Fruit fly (Drosophila melanogaster) whole organism, embryonic: ENCODE measurements around the gene HP5.
A peak's percentile ranks its signal among the peaks of the same experiment; 100 is the strongest.

Experiments
- Blimp-1 ChIP-seq: fragments of 200-800 bp; sonication (Bioruptor generic); optimal IDR thresholded peaks from 3 replicates; lab custom pipeline; 2018; ENCODE audit warnings: missing biosample characterization, missing genetic modification characterization, mild to moderate bottlenecking, moderate library complexity, missing genetic modification reagents
- BtbVII ChIP-seq: fragments of 200-800 bp; sonication (Bioruptor generic); optimal IDR thresholded peaks from 3 replicates; lab custom pipeline; 2017; ENCODE audit warnings: missing biosample characterization, mild to moderate bottlenecking, missing genetic modification characterization
- CG13775 ChIP-seq: fragments of 200-800 bp; sonication (Bioruptor generic); optimal IDR thresholded peaks from 3 replicates; lab custom pipeline; 2017; ENCODE audit warnings: missing biosample characterization, mild to moderate bottlenecking, missing genetic modification characterization
- CG1647 ChIP-seq: fragments of 200-800 bp; sonication (Bioruptor generic); optimal IDR thresholded peaks from 3 replicates; lab custom pipeline; 2016; ENCODE audit warnings: missing biosample characterization, missing genetic modification characterization
- CG17568 ChIP-seq: fragments of 200-800 bp; sonication (Bioruptor generic); optimal IDR thresholded peaks from 2 replicates; lab custom pipeline; 2018; ENCODE audit warnings: missing biosample characterization, mild to moderate bottlenecking, missing genetic modification characterization, moderate library complexity
- CG1832 ChIP-seq: fragments of 200-800 bp; sonication (Bioruptor generic); optimal IDR thresholded peaks from 2 replicates; lab custom pipeline; 2017; ENCODE audit warnings: missing biosample characterization, mild to moderate bottlenecking, missing genetic modification characterization, inconsistent platforms
- CG18619 ChIP-seq: fragments of 200-800 bp; sonication (Bioruptor generic); optimal IDR thresholded peaks from 3 replicates; lab custom pipeline; 2017; ENCODE audit warnings: missing biosample characterization, mild to moderate bottlenecking, missing genetic modification characterization
- CG2678 ChIP-seq: fragments of 200-800 bp; sonication (Bioruptor generic); optimal IDR thresholded peaks from 3 replicates; lab custom pipeline; 2019; ENCODE audit warnings: missing biosample characterization, mild to moderate bottlenecking, missing genetic modification characterization, moderate library complexity
- CG33213 ChIP-seq: fragments of 200-800 bp; sonication (Bioruptor generic); optimal IDR thresholded peaks from 3 replicates; lab custom pipeline; 2016; ENCODE audit warnings: missing biosample characterization, missing genetic modification characterization
- CG4820 ChIP-seq: fragments of 200-800 bp; sonication (Bioruptor generic); optimal IDR thresholded peaks from 3 replicates; lab custom pipeline; 2016; ENCODE audit warnings: missing biosample characterization, missing genetic modification characterization
- CG5953 ChIP-seq: fragments of 200-800 bp; sonication (Bioruptor generic); IDR thresholded peaks from 2 replicates; pipeline ENCODE4 v1.3.6; 2022; ENCODE audit warnings: missing biosample characterization, missing genetic modification characterization
- CG6689 ChIP-seq: fragments of 200-800 bp; sonication (Bioruptor generic); IDR thresholded peaks from 2 replicates; pipeline ENCODE4 v1.3.6; 2022; ENCODE audit warnings: missing biosample characterization, missing genetic modification characterization
- CG6765 ChIP-seq: fragments of 200-800 bp; sonication (Bioruptor generic); optimal IDR thresholded peaks from 3 replicates; lab custom pipeline; 2017; ENCODE audit warnings: missing biosample characterization, mild to moderate bottlenecking, missing genetic modification characterization
- CG6813 ChIP-seq: fragments of 200-800 bp; sonication (Bioruptor generic); optimal IDR thresholded peaks from 2 replicates; lab custom pipeline; 2017; ENCODE audit warnings: missing biosample characterization, missing genetic modification characterization, mild to moderate bottlenecking, moderate library complexity, missing genetic modification reagents
- CG7372 ChIP-seq: fragments of 200-800 bp; sonication (Bioruptor generic); IDR thresholded peaks from 2 replicates; pipeline ENCODE4 v1.3.6; 2022; ENCODE audit warnings: missing biosample characterization, missing genetic modification characterization
- CG8089 ChIP-seq: fragments of 200-800 bp; sonication (Bioruptor generic); optimal IDR thresholded peaks from 3 replicates; lab custom pipeline; 2016; ENCODE audit warnings: missing biosample characterization, missing genetic modification characterization
- CG8359 ChIP-seq: fragments of 200-800 bp; sonication (Bioruptor generic); optimal IDR thresholded peaks from 2 replicates; lab custom pipeline; 2017; ENCODE audit warnings: missing biosample characterization, mild to moderate bottlenecking, missing genetic modification characterization, borderline replicate concordance
- CG9215 ChIP-seq: fragments of 200-800 bp; sonication (Bioruptor generic); IDR thresholded peaks from 2 replicates; pipeline ENCODE4 v1.3.6; 2022; ENCODE audit warnings: missing biosample characterization, missing genetic modification characterization
- CG9932 ChIP-seq: fragments of 200-800 bp; sonication (Bioruptor generic); IDR thresholded peaks from 2 replicates; pipeline ENCODE4 v1.3.6; 2022; ENCODE audit warnings: missing biosample characterization, missing genetic modification characterization
- Camta ChIP-seq: fragments of 200-800 bp; sonication (Bioruptor generic); optimal IDR thresholded peaks from 2 replicates; lab custom pipeline; 2016; ENCODE audit warnings: missing biosample characterization, missing genetic modification characterization
- Deaf1 ChIP-seq: fragments of 200-800 bp; optimal IDR thresholded peaks from 3 replicates; lab custom pipeline; 2019; ENCODE audit warnings: missing biosample characterization, mild to moderate bottlenecking, missing genetic modification characterization, moderate library complexity
- Dref ChIP-seq: fragments of 200-800 bp; sonication (Bioruptor generic); IDR thresholded peaks from 2 replicates; pipeline ENCODE4 v1.3.6; 2022; ENCODE audit warnings: missing biosample characterization, missing genetic modification characterization
- Fer2 ChIP-seq: fragments of 200-800 bp; sonication (Bioruptor generic); optimal IDR thresholded peaks from 2 replicates; lab custom pipeline; 2018; ENCODE audit warnings: missing biosample characterization, mild to moderate bottlenecking, missing genetic modification characterization, moderate library complexity
- Fer3 ChIP-seq: fragments of 200-800 bp; sonication (Bioruptor generic); optimal IDR thresholded peaks from 2 replicates; lab custom pipeline; 2018; ENCODE audit warnings: missing biosample characterization, mild to moderate bottlenecking, missing genetic modification characterization, moderate library complexity
- HmgZ ChIP-seq: fragments of 200-800 bp; sonication (Bioruptor generic); optimal IDR thresholded peaks from 2 replicates; lab custom pipeline; 2018; ENCODE audit warnings: missing biosample characterization, mild to moderate bottlenecking, missing genetic modification characterization
- Hr3 ChIP-seq: fragments of 200-800 bp; sonication (Bioruptor generic); optimal IDR thresholded peaks from 3 replicates; lab custom pipeline; 2016; ENCODE audit warnings: missing biosample characterization, missing genetic modification characterization
- Lim3 ChIP-seq: fragments of 200-800 bp; sonication (Bioruptor generic); IDR thresholded peaks from 2 replicates; pipeline ENCODE4 v1.3.6; 2022; ENCODE audit warnings: missing biosample characterization, missing genetic modification characterization
- MESR4 ChIP-seq: fragments of 200-800 bp; sonication (Bioruptor generic); optimal IDR thresholded peaks from 2 replicates; lab custom pipeline; 2018; ENCODE audit warnings: missing biosample characterization, mild to moderate bottlenecking, missing genetic modification characterization, moderate library complexity
- MTF-1 ChIP-seq: fragments of 200-800 bp; sonication (Bioruptor generic); optimal IDR thresholded peaks from 2 replicates; lab custom pipeline; 2018; ENCODE audit warnings: missing biosample characterization, mild to moderate bottlenecking, missing genetic modification characterization, borderline replicate concordance
- Pdp1 ChIP-seq, 2 experiments: fragments of 200-800 bp; sonication (Bioruptor generic); optimal IDR thresholded peaks; 3 replicates each; lab custom pipeline; 2016; ENCODE audit warnings: missing biosample characterization in 2 of 2, missing genetic modification characterization in 2 of 2, mild to moderate bottlenecking in 1 of 2, moderate library complexity in 1 of 2
- Sox102F ChIP-seq: fragments of 200-800 bp; sonication (Bioruptor generic); optimal IDR thresholded peaks from 2 replicates; lab custom pipeline; 2018; ENCODE audit warnings: missing biosample characterization, mild to moderate bottlenecking, missing genetic modification characterization, moderate library complexity
- Ssrp ChIP-seq: fragments of 200-800 bp; sonication (Bioruptor generic); optimal IDR thresholded peaks from 2 replicates; lab custom pipeline; 2018; ENCODE audit warnings: missing biosample characterization, mild to moderate bottlenecking, missing genetic modification characterization, moderate library complexity
- Stat92E ChIP-seq, 3 experiments: fragments of >200 bp in 2 of 3; fragments of 200-800 bp in 1 of 3; sonication (Bioruptor generic) in 1 of 3; optimal IDR thresholded peaks; 2 replicates each; lab custom pipeline; 2017 to 2019; ENCODE audit warnings: missing biosample characterization in 3 of 3, missing genetic modification characterization in 3 of 3, mild to moderate bottlenecking in 1 of 3, moderate library complexity in 1 of 3
- ab ChIP-seq: fragments of 200-800 bp; sonication (Bioruptor generic); optimal IDR thresholded peaks from 2 replicates; lab custom pipeline; 2016; ENCODE audit warnings: missing biosample characterization, missing genetic modification characterization
- bigmax ChIP-seq: fragments of 200-800 bp; sonication (Bioruptor generic); optimal IDR thresholded peaks from 2 replicates; lab custom pipeline; 2018; ENCODE audit warnings: missing biosample characterization, mild to moderate bottlenecking, missing genetic modification characterization
- cas ChIP-seq: fragments of 200-800 bp; sonication (Bioruptor generic); IDR thresholded peaks from 2 replicates; pipeline ENCODE4 v1.3.6; 2022; ENCODE audit warnings: missing biosample characterization, missing genetic modification characterization
- chinmo ChIP-seq: fragments of 200-800 bp; sonication (Bioruptor generic); IDR thresholded peaks from 4 replicates; pipeline ENCODE4 v1.3.6; 2022; ENCODE audit warnings: missing biosample characterization, missing genetic modification characterization; ENCODE audit not compliant: partially characterized antibody
- dm ChIP-seq: fragments of 200-800 bp; sonication (Bioruptor generic); optimal IDR thresholded peaks from 3 replicates; lab custom pipeline; 2016; ENCODE audit warnings: missing biosample characterization, missing genetic modification characterization
- ems ChIP-seq: fragments of 200-800 bp; sonication (Bioruptor generic); optimal IDR thresholded peaks from 3 replicates; lab custom pipeline; 2016; ENCODE audit warnings: missing biosample characterization, missing genetic modification characterization
- exex ChIP-seq: fragments of 200-800 bp; sonication (Bioruptor generic); optimal IDR thresholded peaks from 4 replicates; lab custom pipeline; 2018; ENCODE audit warnings: missing biosample characterization, mild to moderate bottlenecking, missing genetic modification characterization, moderate library complexity
- fd64A ChIP-seq: fragments of 200-800 bp; sonication (Bioruptor generic); optimal IDR thresholded peaks from 3 replicates; lab custom pipeline; 2018; ENCODE audit warnings: missing biosample characterization, mild to moderate bottlenecking, missing genetic modification characterization
- fru ChIP-seq: fragments of >200 bp; optimal IDR thresholded peaks from 2 replicates; lab custom pipeline; 2017
- gcm2 ChIP-seq: fragments of 200-800 bp; sonication (Bioruptor generic); optimal IDR thresholded peaks from 2 replicates; lab custom pipeline; 2016; ENCODE audit warnings: missing biosample characterization, missing genetic modification characterization
- her ChIP-seq: fragments of 200-800 bp; sonication (Bioruptor generic); optimal IDR thresholded peaks from 2 replicates; lab custom pipeline; 2016; ENCODE audit warnings: missing biosample characterization, missing genetic modification characterization
- ind ChIP-seq: fragments of 200-800 bp; sonication (Bioruptor generic); optimal IDR thresholded peaks from 3 replicates; lab custom pipeline; 2016; ENCODE audit warnings: missing biosample characterization, missing genetic modification characterization
- ken ChIP-seq: fragments of 200-800 bp; sonication (Bioruptor generic); IDR thresholded peaks from 3 replicates; pipeline ENCODE4 v1.3.6; 2022; ENCODE audit warnings: missing biosample characterization, missing genetic modification characterization
- lola ChIP-seq, 3 experiments: fragments of >200 bp in 2 of 3; fragments of 200-800 bp in 1 of 3; sonication (Bioruptor generic) in 1 of 3; optimal IDR thresholded peaks; 2 replicates each; lab custom pipeline; 2017 to 2019; ENCODE audit warnings: missing biosample characterization in 3 of 3, missing genetic modification characterization in 3 of 3, mild to moderate bottlenecking in 1 of 3, moderate library complexity in 1 of 3
- lov ChIP-seq, 2 experiments: fragments of 200-800 bp in 1 of 2; fragments of >200 bp in 1 of 2; sonication (Bioruptor generic) in 1 of 2; IDR thresholded peaks in 1 of 2; optimal IDR thresholded peaks in 1 of 2; 2 replicates in 1 of 2; 3 replicates in 1 of 2; pipeline versions ENCODE4 v1.3.6 to Lab custom; 2017 to 2022; ENCODE audit warnings: missing biosample characterization in 1 of 2, missing genetic modification characterization in 1 of 2
- mld ChIP-seq: fragments of 200-800 bp; sonication (Bioruptor generic); IDR thresholded peaks from 3 replicates; pipeline ENCODE4 v1.3.6; 2022; ENCODE audit warnings: missing biosample characterization, missing genetic modification characterization; ENCODE audit not compliant: partially characterized antibody
- sqz ChIP-seq: fragments of 200-800 bp; sonication (Bioruptor generic); optimal IDR thresholded peaks from 3 replicates; lab custom pipeline; 2018; ENCODE audit warnings: missing biosample characterization, mild to moderate bottlenecking, missing genetic modification characterization

Gene HP5

dm6 chrX:11427282-11427689 is 27.3 kb upstream of the HP5 start (continued):
- TF ChIP-seq Fer2 (no peak), CG33213 (GFP tag; lab: Kevin White, UChicago) (no peak), mld (GFP tag; lab: Robert Waterston, UW) (no peak), CG9215 (GFP tag; lab: Robert Waterston, UW) (no peak), CG6689 (GFP tag; lab: Robert Waterston, UW) (no peak), Ssrp (no peak), CG4820 (GFP tag; lab: Kevin White, UChicago) (no peak), CG8089 (GFP tag; lab: Kevin White, UChicago) (no peak), MTF-1 (GFP tag; lab: Kevin White, UChicago) (peak; percentile 29), dm (GFP tag; lab: Kevin White, UChicago) (no peak), ind (no peak), BtbVII (peak; percentile 67), HmgZ (peak; percentile 42), sqz (no peak), Dref (GFP tag; lab: Robert Waterston, UW) (no peak), her (no peak), fd64A (GFP tag; lab: Kevin White, UChicago) (peak; percentile 70), gcm2 (GFP tag; lab: Kevin White, UChicago) (no peak), ems (no peak), Blimp-1 (GFP tag; lab: Kevin White, UChicago) (peak; percentile 56), Sox102F (no peak), Hr3 (GFP tag; lab: Kevin White, UChicago) (no peak), ken (GFP tag; lab: Robert Waterston, UW) (no peak), Lim3 (no peak), CG6813 (GFP tag; lab: Kevin White, UChicago) (peak; percentile 72), Camta (no peak), Stat92E (GFP tag; optimal IDR thresholded peaks at IDR 0.05; lab: Kevin White, UChicago) (no peak), lola (GFP tag; optimal IDR thresholded peaks at IDR 0.05; lab: Kevin White, UChicago) (peak in 1 of 3 experiments; percentile 20), CG5953 (GFP tag; lab: Robert Waterston, UW) (no peak), ab (GFP tag; lab: Kevin White, UChicago) (no peak), exex (tag; lab: Kevin White, UChicago) (peak; percentile 48), Pdp1 (GFP tag; optimal IDR thresholded peaks at IDR 0.05; lab: Kevin White, UChicago) (peak in 1 of 2 experiments; percentile 52), CG1832 (GFP tag; lab: Kevin White, UChicago) (no peak), bigmax (GFP tag; lab: Kevin White, UChicago) (no peak), CG6765 (GFP tag; lab: Kevin White, UChicago) (peak; percentile 38), CG17568 (GFP tag; lab: Kevin White, UChicago) (no peak), Deaf1 (tag; lab: Kevin White, UChicago) (peak; percentile 23), Fer3 (tag; lab: Kevin White, UChicago) (peak; percentile 41), MESR4 (GFP tag; lab: Kevin White, UChicago) (no peak), chinmo (peak; percentile 94), CG7372 (no peak), CG8359 (GFP tag; lab: Kevin White, UChicago) (no peak), CG13775 (GFP tag; lab: Kevin White, UChicago) (no peak), fru (lab: Kevin White, UChicago) (no peak), CG18619 (peak; percentile 21), CG2678 (peak; percentile 62), CG1647 (no peak), lov (optimal IDR thresholded peaks at IDR 0.05; lab: Kevin White, UChicago) (no peak), lov (GFP tag; IDR thresholded peaks at IDR 0.05; lab: Robert Waterston, UW) (no peak), CG9932 (GFP tag; lab: Robert Waterston, UW) (no peak), cas (GFP tag; lab: Robert Waterston, UW) (no peak)
